Worm (Caenorhabditis elegans) whole organism, L1 larva: ENCODE measurements around the gene act-3.

Experiments used
- C34B4.2 ChIP-seq: sonication (generic microtip); optimal IDR thresholded peaks from 2 replicates; lab custom pipeline; 2017; ENCODE audit warnings: mild to moderate bottlenecking, missing genetic modification characterization, missing compliant biosample characterization
- aha-1 ChIP-seq: fragments of 150-350 bp; optimal IDR thresholded peaks from 2 replicates; lab custom pipeline; 2014; ENCODE audit warnings: missing biosample characterization, missing genetic modification characterization
- aly-2 ChIP-seq: fragments of 150-350 bp; optimal IDR thresholded peaks from 2 replicates; lab custom pipeline; 2014; ENCODE audit warnings: missing biosample characterization, missing genetic modification characterization
- ama-1 ChIP-seq: fragments of 150-350 bp; optimal IDR thresholded peaks from 2 replicates; lab custom pipeline; 2014
- blmp-1 ChIP-seq: fragments of 150-350 bp; optimal IDR thresholded peaks from 2 replicates; lab custom pipeline; 2014; ENCODE audit warnings: missing biosample characterization, missing genetic modification characterization
- ceh-63 ChIP-seq: fragments of 200-800 bp; sonication (Bioruptor generic); optimal IDR thresholded peaks from 2 replicates; lab custom pipeline; 2018; ENCODE audit warnings: mild to moderate bottlenecking, missing genetic modification characterization, missing compliant biosample characterization
- dpl-1 ChIP-seq, 3 experiments: fragments of 150-350 bp in 2 of 3; sonication (generic microtip) in 1 of 3; optimal IDR thresholded peaks; 2 replicates each; lab custom pipeline; 2014 to 2017; ENCODE audit warnings: missing biosample characterization in 3 of 3, missing genetic modification characterization in 3 of 3, missing genetic modification reagents in 3 of 3
- efl-1 ChIP-seq, 4 experiments: fragments of 150-350 bp; optimal IDR thresholded peaks in 3 of 4; peaks in 1 of 4; 1 replicate in 1 of 4; 2 replicates in 3 of 4; lab custom pipeline; 2014; ENCODE audit warnings: missing biosample characterization in 2 of 4, missing genetic modification characterization in 2 of 4, missing genetic modification reagents in 2 of 4
- egl-13 ChIP-seq: sonication (generic microtip); optimal IDR thresholded peaks from 2 replicates; lab custom pipeline; 2016; ENCODE audit warnings: missing genotype, missing genetic modification reagents, missing genetic modification characterization, missing compliant biosample characterization
- elt-2 ChIP-seq: sonication (generic microtip); optimal IDR thresholded peaks from 2 replicates; lab custom pipeline; 2016; ENCODE audit warnings: missing genetic modification characterization, mild to moderate bottlenecking, inconsistent platforms, missing compliant biosample characterization, missing genetic modification reagents
- elt-3 ChIP-seq, 6 experiments: fragments of 150-350 bp in 1 of 6; sonication (generic microtip); optimal IDR thresholded peaks; 2 replicates each; lab custom pipeline; 2017 to 2018; ENCODE audit warnings: missing biosample characterization in 6 of 6, missing genetic modification characterization in 6 of 6, inconsistent platforms in 1 of 6
- ets-5 ChIP-seq: fragments of 200-800 bp; sonication (Bioruptor generic); IDR thresholded peaks from 2 replicates; pipeline ENCODE4 v1.3.6; 2022; ENCODE audit warnings: missing genetic modification characterization, missing compliant biosample characterization
- fkh-10 ChIP-seq: sonication (generic microtip); optimal IDR thresholded peaks from 2 replicates; lab custom pipeline; 2017; ENCODE audit warnings: missing biosample characterization, missing genetic modification reagents, missing genetic modification characterization
- fkh-8 ChIP-seq: sonication (generic microtip); optimal IDR thresholded peaks from 2 replicates; lab custom pipeline; 2016; ENCODE audit warnings: mild to moderate bottlenecking, missing genetic modification characterization, missing compliant biosample characterization
- fos-1 ChIP-seq: fragments of 150-350 bp; optimal IDR thresholded peaks from 2 replicates; lab custom pipeline; 2014; ENCODE audit warnings: missing biosample characterization, missing genetic modification characterization
- hlh-17 ChIP-seq: fragments of 200-800 bp; sonication (Bioruptor generic); optimal IDR thresholded peaks from 2 replicates; lab custom pipeline; 2018; ENCODE audit warnings: missing genetic modification characterization, mild to moderate bottlenecking, missing compliant biosample characterization, moderate library complexity, borderline replicate concordance
- isw-1 ChIP-seq: fragments of 200-800 bp; sonication (Bioruptor generic); IDR thresholded peaks from 2 replicates; pipeline ENCODE4 v1.3.6; 2022; ENCODE audit warnings: missing genetic modification characterization, missing compliant biosample characterization
- lin-13 ChIP-seq: fragments of 150-350 bp; optimal IDR thresholded peaks from 2 replicates; lab custom pipeline; 2014; ENCODE audit warnings: missing biosample characterization, missing genetic modification reagents, missing genetic modification characterization
- lin-14 ChIP-seq: fragments of 200-800 bp; sonication (Bioruptor generic); optimal IDR thresholded peaks from 2 replicates; lab custom pipeline; 2018; ENCODE audit warnings: mild to moderate bottlenecking, missing genetic modification characterization, moderate library complexity, missing compliant biosample characterization
- lin-15B ChIP-seq: fragments of 150-350 bp; sonication (generic microtip); optimal IDR thresholded peaks from 3 replicates; lab custom pipeline; 2014; ENCODE audit warnings: missing biosample characterization, missing genetic modification characterization
- lsy-2 ChIP-seq, 2 experiments: fragments of 150-350 bp; optimal IDR thresholded peaks; 2 replicates each; lab custom pipeline; 2014; ENCODE audit warnings: missing biosample characterization in 2 of 2, missing genetic modification characterization in 2 of 2
- nhr-20 ChIP-seq: sonication (generic microtip); optimal IDR thresholded peaks from 2 replicates; lab custom pipeline; 2016; ENCODE audit warnings: mild to moderate bottlenecking, missing genetic modification characterization, missing compliant biosample characterization
- nhr-237 ChIP-seq: fragments of 150-350 bp; optimal IDR thresholded peaks from 2 replicates; lab custom pipeline; 2014; ENCODE audit warnings: missing biosample characterization, missing genetic modification characterization
- nhr-47 ChIP-seq: sonication (generic microtip); optimal IDR thresholded peaks from 2 replicates; lab custom pipeline; 2016; ENCODE audit warnings: mild to moderate bottlenecking, missing genetic modification characterization, moderate library complexity, missing compliant biosample characterization
- nhr-71 ChIP-seq: sonication (generic microtip); optimal IDR thresholded peaks from 2 replicates; lab custom pipeline; 2016; ENCODE audit warnings: mild to moderate bottlenecking, missing genetic modification characterization, moderate library complexity, missing compliant biosample characterization
- nhr-85 ChIP-seq: sonication (generic microtip); peaks from one replicate; lab custom pipeline; 2016; ENCODE audit warnings: missing genetic modification characterization, inconsistent platforms, missing compliant biosample characterization
- nhr-90 ChIP-seq: sonication (generic microtip); optimal IDR thresholded peaks from 2 replicates; lab custom pipeline; 2016; ENCODE audit warnings: mild to moderate bottlenecking, missing genetic modification characterization, missing compliant biosample characterization; ENCODE audit not compliant: poor library complexity
- pag-3 ChIP-seq: sonication (generic microtip); optimal IDR thresholded peaks from 2 replicates; lab custom pipeline; 2017; ENCODE audit warnings: missing genetic modification characterization, mild to moderate bottlenecking, missing compliant biosample characterization, antibody characterized with exemption, borderline replicate concordance; ENCODE audit not compliant: insufficient read depth
- rnt-1 ChIP-seq: sonication (generic microtip); optimal IDR thresholded peaks from 2 replicates; lab custom pipeline; 2016; ENCODE audit warnings: mild to moderate bottlenecking, missing genetic modification characterization, moderate library complexity, missing compliant biosample characterization
- snpc-4 ChIP-seq: fragments of 150-350 bp; optimal IDR thresholded peaks from 2 replicates; lab custom pipeline; 2014; ENCODE audit warnings: missing biosample characterization, missing genetic modification characterization
- snu-23 ChIP-seq: sonication (generic microtip); optimal IDR thresholded peaks from 2 replicates; lab custom pipeline; 2016; ENCODE audit warnings: missing genetic modification characterization, missing compliant biosample characterization
- unc-30 ChIP-seq: sonication (generic microtip); optimal IDR thresholded peaks from 2 replicates; lab custom pipeline; 2017; ENCODE audit warnings: missing biosample characterization, missing genetic modification characterization
- vab-15 ChIP-seq: sonication (generic microtip); optimal IDR thresholded peaks from 2 replicates; lab custom pipeline; 2017; ENCODE audit warnings: missing genotype, mild to moderate bottlenecking, missing genetic modification characterization, missing compliant biosample characterization
- xbp-1 ChIP-seq: sonication (generic microtip); optimal IDR thresholded peaks from 2 replicates; lab custom pipeline; 2016; ENCODE audit warnings: missing genetic modification characterization, missing compliant biosample characterization
- zip-4 ChIP-seq: fragments of 200-800 bp; sonication (Bioruptor generic); optimal IDR thresholded peaks from 2 replicates; lab custom pipeline; 2018; ENCODE audit warnings: mild to moderate bottlenecking, missing genetic modification characterization, moderate library complexity, missing compliant biosample characterization
- ztf-11 ChIP-seq, 2 experiments: sonication (generic microtip); optimal IDR thresholded peaks; 2 replicates each; lab custom pipeline; 2016 to 2017; ENCODE audit warnings: missing genetic modification characterization in 2 of 2, missing biosample characterization in 1 of 2, missing compliant biosample characterization in 1 of 2
- ztf-4 ChIP-seq: fragments of 150-350 bp; optimal IDR thresholded peaks from 2 replicates; lab custom pipeline; 2014; ENCODE audit warnings: missing biosample characterization, missing genetic modification characterization

The act-3 gene

DNA sequence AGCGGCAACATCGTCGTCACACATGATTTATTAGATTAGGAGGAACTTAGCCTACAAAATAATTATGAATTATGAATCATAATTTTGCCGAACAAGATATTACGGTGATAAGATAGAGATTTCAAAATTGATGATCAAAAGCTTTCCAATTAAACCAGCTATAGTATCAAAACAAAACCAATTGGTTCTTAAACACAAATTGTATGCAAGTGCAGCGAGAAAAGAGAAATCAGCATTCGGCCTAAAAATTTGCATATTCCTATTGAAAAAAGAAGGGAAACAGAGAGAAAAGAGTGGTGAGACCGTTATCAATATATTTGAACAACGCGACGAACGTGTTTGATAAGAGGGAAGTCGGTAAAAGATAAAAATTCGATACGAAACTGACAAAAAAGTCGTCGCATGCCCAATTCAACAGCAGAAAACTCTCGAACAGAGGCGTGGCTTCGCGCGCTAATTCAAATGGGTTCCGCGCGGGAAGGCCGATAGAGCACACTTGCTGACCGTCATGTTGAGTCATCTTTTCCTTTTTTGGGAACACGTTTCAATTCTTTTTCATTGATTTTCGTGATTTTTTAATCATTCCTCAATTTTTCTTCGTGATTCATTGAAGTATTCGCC lies 3.9 kb upstream of the act-3 start, which contains the start of gene act-2 (continued):
- no peak for TF ChIP-seq ets-5 (GFP tag; lab: Robert Waterston, UW)
- no peak for TF ChIP-seq egl-13 (tag; lab: Kevin White, UChicago)
- peak; percentile 73 for TF ChIP-seq nhr-47 (tag; lab: Kevin White, UChicago)
- TF ChIP-seq vab-15, result no peak
- TF ChIP-seq xbp-1, result peak; percentile 69
- peak; percentile 33 for TF ChIP-seq nhr-237 (tag; lab: Kevin White, UChicago)
- peak; percentile 85 for TF ChIP-seq nhr-71 (tag; lab: Kevin White, UChicago)
- TF ChIP-seq fkh-8 (tag; lab: Kevin White, UChicago), result peak; percentile 87
- TF ChIP-seq elt-3 (tag; optimal IDR thresholded peaks at IDR 0.05; lab: Kevin White, UChicago), result peak in 4 of 6 experiments; percentile 53 to 94 (median 74)
- peak; percentile 62 for TF ChIP-seq nhr-90 (tag; lab: Kevin White, UChicago)
- no peak for TF ChIP-seq pag-3 (tag; lab: Kevin White, UChicago)
- no peak for TF ChIP-seq C34B4.2 (tag; lab: Kevin White, UChicago)
- peak; percentile 75 for TF ChIP-seq elt-2 (tag; lab: Kevin White, UChicago)
- peak; percentile 87 for TF ChIP-seq nhr-85 (tag; lab: Kevin White, UChicago)
- peak; percentile 65 for TF ChIP-seq lin-15B

DNA sequence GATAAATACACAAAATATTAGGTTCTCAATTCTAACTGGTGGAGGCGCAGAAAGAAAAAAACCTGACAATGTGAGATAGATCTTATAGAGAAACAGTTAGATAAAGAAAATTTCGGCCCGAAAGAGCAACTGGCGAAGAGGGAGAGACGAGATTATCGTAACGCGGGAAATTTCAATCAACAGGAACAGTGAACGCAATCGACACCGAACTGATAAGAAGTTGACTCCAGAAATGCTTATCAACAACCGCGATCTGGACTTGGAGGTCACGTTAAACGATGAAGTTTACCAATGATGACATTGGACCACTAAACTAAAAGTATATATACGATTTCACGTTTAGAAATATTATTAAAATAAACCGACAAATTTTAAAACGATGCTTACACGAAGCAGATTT lies 2.1 kb upstream of the act-3 start:
- TF ChIP-seq blmp-1 (tag; lab: Kevin White, UChicago) (no peak), nhr-47 (tag; lab: Kevin White, UChicago) (peak; percentile 27), fos-1 (tag; lab: Kevin White, UChicago) (no peak), nhr-71 (tag; lab: Kevin White, UChicago) (peak; percentile 49), ama-1 (peak; percentile 85), lsy-2 (tag; optimal IDR thresholded peaks at IDR 0.05; lab: Kevin White, UChicago) (peak in 1 of 2 experiments; percentile 18), fkh-8 (tag; lab: Kevin White, UChicago) (no peak), zip-4 (no peak), nhr-85 (tag; lab: Kevin White, UChicago) (peak; percentile 44), elt-3 (tag; optimal IDR thresholded peaks at IDR 0.05; lab: Kevin White, UChicago) (peak in 1 of 6 experiments; percentile 21), isw-1 (GFP tag; lab: Robert Waterston, UW) (no peak), aly-2 (tag; lab: Kevin White, UChicago) (peak; percentile 96), hlh-17 (GFP tag; lab: Kevin White, UChicago) (no peak), dpl-1 (GFP tag; optimal IDR thresholded peaks at IDR 0.05; lab: Kevin White, UChicago) (peak in 1 of 3 experiments; percentile 3), lin-14 (peak; percentile 12), fkh-10 (GFP tag; lab: Kevin White, UChicago) (no peak), pag-3 (tag; lab: Kevin White, UChicago) (no peak), efl-1 (optimal IDR thresholded peaks at IDR 0.05; lab: Kevin White, UChicago) (no peak), efl-1 (GFP tag; optimal IDR thresholded peaks at IDR 0.05 in 1 of 2; lab: Kevin White, UChicago) (peak in 1 of 2 experiments; percentile 76), lin-13 (GFP tag; lab: Kevin White, UChicago) (peak; percentile 37), nhr-20 (tag; lab: Kevin White, UChicago) (peak; percentile 34), nhr-90 (tag; lab: Kevin White, UChicago) (peak; percentile 27), snu-23 (peak; percentile 50)

DNA sequence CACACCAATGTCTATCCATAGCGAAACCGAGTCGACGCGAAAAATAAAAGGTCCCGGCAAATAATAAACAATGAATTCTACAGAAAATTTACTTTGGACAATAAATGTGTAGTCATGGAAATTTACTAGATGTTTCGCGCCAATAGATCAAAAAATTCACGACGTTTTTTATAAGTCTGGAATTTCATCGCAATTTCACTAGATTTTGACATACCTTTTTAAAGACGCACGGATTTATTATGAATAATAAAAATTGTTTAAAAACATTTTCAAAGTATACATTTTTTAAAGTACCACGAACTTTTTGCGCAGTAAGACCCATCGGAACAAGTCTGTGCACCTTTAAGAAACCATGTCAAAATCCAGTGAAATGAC lies 1.7 kb upstream of the act-3 start:
- TF ChIP-seq ztf-4 (tag; lab: Kevin White, UChicago) (peak; percentile 26), rnt-1 (tag; lab: Kevin White, UChicago) (no peak), snpc-4 (tag; lab: Kevin White, UChicago) (no peak), C34B4.2 (tag; lab: Kevin White, UChicago) (no peak), aha-1 (no peak), nhr-85 (tag; lab: Kevin White, UChicago) (peak; percentile 41), ceh-63 (no peak), ztf-11 (tag; optimal IDR thresholded peaks at IDR 0.05; lab: Kevin White, UChicago) (no peak), unc-30 (tag; lab: Kevin White, UChicago) (no peak), nhr-20 (tag; lab: Kevin White, UChicago) (no peak), zip-4 (no peak), nhr-237 (tag; lab: Kevin White, UChicago) (no peak)
